Fruit fly (Drosophila melanogaster) whole organism, embryonic: ENCODE results near the gene AGO2.

ENCODE experiments used
- Atf-2 ChIP-seq: fragments of 200-800 bp; sonication (Bioruptor generic); optimal IDR thresholded peaks from 2 replicates; lab custom pipeline; 2016; ENCODE audit warnings: missing biosample characterization, missing genetic modification characterization
- CG1024 ChIP-seq: fragments of 200-800 bp; sonication (Bioruptor generic); IDR thresholded peaks from 2 replicates; pipeline ENCODE4 v1.3.6; 2022; ENCODE audit warnings: missing biosample characterization, missing genetic modification characterization
- CG10565 ChIP-seq: fragments of 200-800 bp; sonication (Bioruptor generic); optimal IDR thresholded peaks from 3 replicates; lab custom pipeline; 2016; ENCODE audit warnings: missing biosample characterization, mild to moderate bottlenecking, missing genetic modification characterization
- CG10654 ChIP-seq: fragments of 200-800 bp; sonication (Bioruptor generic); optimal IDR thresholded peaks from 2 replicates; lab custom pipeline; 2016; ENCODE audit warnings: missing biosample characterization, missing genetic modification characterization
- CG11247 ChIP-seq: fragments of 200-800 bp; sonication (Bioruptor generic); IDR thresholded peaks from 2 replicates; pipeline ENCODE4 v1.3.6; 2022; ENCODE audit warnings: missing biosample characterization, missing genetic modification characterization
- CG13287 ChIP-seq: fragments of 200-800 bp; sonication (Bioruptor generic); IDR thresholded peaks from 2 replicates; pipeline ENCODE4 v1.3.6; 2022; ENCODE audit warnings: missing biosample characterization, missing genetic modification characterization; ENCODE audit not compliant: partially characterized antibody
- CG15696 ChIP-seq: fragments of 200-800 bp; sonication (Bioruptor generic); optimal IDR thresholded peaks from 2 replicates; lab custom pipeline; 2019; ENCODE audit warnings: missing biosample characterization, mild to moderate bottlenecking, missing genetic modification characterization, moderate library complexity
- CG17359 ChIP-seq: fragments of 200-800 bp; sonication (Bioruptor generic); optimal IDR thresholded peaks from 3 replicates; lab custom pipeline; 2018; ENCODE audit warnings: missing biosample characterization, mild to moderate bottlenecking, missing genetic modification characterization, moderate library complexity
- CG1792 ChIP-seq: fragments of 200-800 bp; sonication (Bioruptor generic); optimal IDR thresholded peaks from 2 replicates; lab custom pipeline; 2016; ENCODE audit warnings: missing biosample characterization, missing genetic modification characterization
- CG18262 ChIP-seq: fragments of 200-800 bp; optimal IDR thresholded peaks from 3 replicates; lab custom pipeline; 2019; ENCODE audit warnings: missing biosample characterization, mild to moderate bottlenecking, missing genetic modification characterization, moderate library complexity
- CG2875 ChIP-seq: fragments of 200-800 bp; sonication (Bioruptor generic); optimal IDR thresholded peaks from 2 replicates; lab custom pipeline; 2017; ENCODE audit warnings: missing biosample characterization, mild to moderate bottlenecking, missing genetic modification characterization, missing genetic modification reagents
- CG34224 ChIP-seq: fragments of 200-800 bp; sonication (Bioruptor generic); IDR thresholded peaks from 3 replicates; pipeline ENCODE4 v1.3.6; 2022; ENCODE audit warnings: missing biosample characterization, missing genetic modification characterization; ENCODE audit not compliant: partially characterized antibody
- CG3838 ChIP-seq: fragments of 200-800 bp; sonication (Bioruptor generic); optimal IDR thresholded peaks from 3 replicates; lab custom pipeline; 2016; ENCODE audit warnings: missing biosample characterization, missing genetic modification characterization
- CG4424 ChIP-seq: fragments of 200-800 bp; sonication (Bioruptor generic); optimal IDR thresholded peaks from 3 replicates; lab custom pipeline; 2016; ENCODE audit warnings: missing biosample characterization, missing genetic modification characterization
- CG4617 ChIP-seq: fragments of 200-800 bp; sonication (Bioruptor generic); optimal IDR thresholded peaks from 3 replicates; lab custom pipeline; 2016; ENCODE audit warnings: missing biosample characterization, missing genetic modification characterization, borderline replicate concordance
- CG6272 ChIP-seq: fragments of 200-800 bp; sonication (Bioruptor generic); IDR thresholded peaks from 2 replicates; pipeline ENCODE4 v1.3.6; 2022; ENCODE audit warnings: missing biosample characterization, missing genetic modification characterization
- CG7271 ChIP-seq: fragments of 200-800 bp; sonication (Bioruptor generic); optimal IDR thresholded peaks from 2 replicates; lab custom pipeline; 2018; ENCODE audit warnings: missing biosample characterization, mild to moderate bottlenecking, missing genetic modification characterization, moderate library complexity
- CG7745 ChIP-seq: fragments of 200-800 bp; sonication (Bioruptor generic); optimal IDR thresholded peaks from 2 replicates; lab custom pipeline; 2018; ENCODE audit warnings: missing biosample characterization, mild to moderate bottlenecking, missing genetic modification characterization, moderate library complexity
- CG9609 ChIP-seq: fragments of 200-800 bp; sonication (Bioruptor generic); optimal IDR thresholded peaks from 3 replicates; lab custom pipeline; 2016; ENCODE audit warnings: missing biosample characterization, missing genetic modification characterization
- Chrac-16 ChIP-seq: fragments of 200-800 bp; sonication (Bioruptor generic); optimal IDR thresholded peaks from 3 replicates; lab custom pipeline; 2016; ENCODE audit warnings: missing biosample characterization, missing genetic modification characterization
- D19A ChIP-seq: fragments of 200-800 bp; optimal IDR thresholded peaks from 3 replicates; lab custom pipeline; 2019; ENCODE audit warnings: missing biosample characterization, mild to moderate bottlenecking, missing genetic modification characterization, moderate library complexity
- E2f1 ChIP-seq: fragments of 200-800 bp; sonication (Bioruptor generic); IDR thresholded peaks from 2 replicates; pipeline ENCODE4 v1.3.6; 2022; ENCODE audit warnings: missing biosample characterization, missing genetic modification characterization
- GATAe ChIP-seq: fragments of 200-800 bp; sonication (Bioruptor generic); conservative IDR thresholded peaks from 2 replicates; pipeline ENCODE4 v1.3.6; 2022; ENCODE audit warnings: missing biosample characterization, missing genetic modification characterization
- Lim3 ChIP-seq: fragments of 200-800 bp; sonication (Bioruptor generic); IDR thresholded peaks from 2 replicates; pipeline ENCODE4 v1.3.6; 2022; ENCODE audit warnings: missing biosample characterization, missing genetic modification characterization
- MESR4 ChIP-seq: fragments of 200-800 bp; sonication (Bioruptor generic); optimal IDR thresholded peaks from 2 replicates; lab custom pipeline; 2018; ENCODE audit warnings: missing biosample characterization, mild to moderate bottlenecking, missing genetic modification characterization, moderate library complexity
- Mad ChIP-seq: fragments of 200-800 bp; sonication (Bioruptor generic); optimal IDR thresholded peaks from 2 replicates; lab custom pipeline; 2016; ENCODE audit warnings: missing biosample characterization, missing genetic modification characterization
- NC2α ChIP-seq: fragments of 200-800 bp; sonication (Bioruptor generic); optimal IDR thresholded peaks from 2 replicates; lab custom pipeline; 2016; ENCODE audit warnings: missing biosample characterization, missing genetic modification characterization
- Nf-YB ChIP-seq: fragments of 200-800 bp; sonication (Bioruptor generic); optimal IDR thresholded peaks from 3 replicates; lab custom pipeline; 2019; ENCODE audit warnings: missing biosample characterization, mild to moderate bottlenecking, missing genetic modification characterization, moderate library complexity
- Pdp1 ChIP-seq, 2 experiments: fragments of 200-800 bp; sonication (Bioruptor generic); optimal IDR thresholded peaks; 3 replicates each; lab custom pipeline; 2016; ENCODE audit warnings: missing biosample characterization in 2 of 2, missing genetic modification characterization in 2 of 2, mild to moderate bottlenecking in 1 of 2, moderate library complexity in 1 of 2
- Scr ChIP-seq: fragments of 200-800 bp; sonication (Bioruptor generic); IDR thresholded peaks from 2 replicates; pipeline ENCODE4 v1.3.6; 2022; ENCODE audit warnings: missing biosample characterization, missing genetic modification characterization; ENCODE audit not compliant: partially characterized antibody
- Xbp1 ChIP-seq: fragments of 200-800 bp; sonication (Bioruptor generic); optimal IDR thresholded peaks from 3 replicates; lab custom pipeline; 2016; ENCODE audit warnings: missing biosample characterization, mild to moderate bottlenecking, missing genetic modification characterization
- Xrp1 ChIP-seq: fragments of 200-800 bp; sonication (Bioruptor generic); IDR thresholded peaks from 2 replicates; pipeline ENCODE4 v1.3.6; 2022; ENCODE audit warnings: missing biosample characterization, missing genetic modification characterization
- aop ChIP-seq: fragments of 200-800 bp; sonication (Bioruptor generic); IDR thresholded peaks from 2 replicates; pipeline ENCODE4 v1.3.6; 2022; ENCODE audit warnings: missing biosample characterization, missing genetic modification characterization
- br ChIP-seq: fragments of >200 bp; optimal IDR thresholded peaks from 2 replicates; lab custom pipeline; 2017
- dimm ChIP-seq: fragments of 200-800 bp; sonication (Bioruptor generic); IDR thresholded peaks from 2 replicates; pipeline ENCODE4 v1.3.6; 2022; ENCODE audit warnings: missing biosample characterization, missing genetic modification characterization
- dm ChIP-seq: fragments of 200-800 bp; sonication (Bioruptor generic); optimal IDR thresholded peaks from 3 replicates; lab custom pipeline; 2016; ENCODE audit warnings: missing biosample characterization, missing genetic modification characterization
- h ChIP-seq: fragments of >200 bp; optimal IDR thresholded peaks from 2 replicates; lab custom pipeline; 2017
- hbn ChIP-seq: fragments of 200-800 bp; sonication (Bioruptor generic); IDR thresholded peaks from 2 replicates; pipeline ENCODE4 v1.3.6; 2022; ENCODE audit warnings: missing biosample characterization, missing genetic modification characterization; ENCODE audit not compliant: partially characterized antibody
- hkb ChIP-seq, 2 experiments: fragments of 200-800 bp in 1 of 2; fragments of >200 bp in 1 of 2; sonication (Bioruptor generic) in 1 of 2; IDR thresholded peaks in 1 of 2; optimal IDR thresholded peaks in 1 of 2; 2 replicates each; pipeline versions ENCODE4 v1.3.6 to Lab custom; 2017 to 2022; ENCODE audit warnings: missing biosample characterization in 1 of 2, missing genetic modification characterization in 1 of 2
- hth ChIP-seq: fragments of >200 bp; optimal IDR thresholded peaks from 2 replicates; lab custom pipeline; 2017; ENCODE audit warnings: inconsistent platforms
- inv ChIP-seq: fragments of 200-800 bp; sonication (Bioruptor generic); IDR thresholded peaks from 2 replicates; pipeline ENCODE4 v1.3.6; 2022; ENCODE audit warnings: missing biosample characterization, missing genetic modification characterization; ENCODE audit not compliant: partially characterized antibody
- kay ChIP-seq: fragments of 200-800 bp; sonication (Bioruptor generic); optimal IDR thresholded peaks from 2 replicates; lab custom pipeline; 2016; ENCODE audit warnings: missing biosample characterization, missing genetic modification characterization
- lilli ChIP-seq: fragments of 200-800 bp; sonication (Bioruptor generic); optimal IDR thresholded peaks from 3 replicates; lab custom pipeline; 2016; ENCODE audit warnings: missing biosample characterization, missing genetic modification characterization
- lmd ChIP-seq: fragments of 200-800 bp; sonication (Bioruptor generic); IDR thresholded peaks from 2 replicates; pipeline ENCODE4 v1.3.6; 2022; ENCODE audit warnings: missing biosample characterization, missing genetic modification characterization
- psq ChIP-seq: fragments of 200-800 bp; sonication (Bioruptor generic); optimal IDR thresholded peaks from 2 replicates; lab custom pipeline; 2017; ENCODE audit warnings: missing biosample characterization, missing genetic modification characterization
- rib ChIP-seq: fragments of 200-800 bp; sonication (Bioruptor generic); IDR thresholded peaks from 2 replicates; pipeline ENCODE4 v1.3.6; 2022; ENCODE audit warnings: missing biosample characterization, missing genetic modification characterization
- sisA ChIP-seq: fragments of 200-800 bp; sonication (Bioruptor generic); IDR thresholded peaks from 2 replicates; pipeline ENCODE4 v1.3.6; 2022; ENCODE audit warnings: missing biosample characterization, missing genetic modification characterization
- tin ChIP-seq: fragments of 200-800 bp; sonication (Bioruptor generic); optimal IDR thresholded peaks from 3 replicates; lab custom pipeline; 2016; ENCODE audit warnings: missing biosample characterization, missing genetic modification characterization
- twi ChIP-seq: fragments of 200-800 bp; optimal IDR thresholded peaks from 2 replicates; lab custom pipeline; 2019; ENCODE audit warnings: missing biosample characterization, mild to moderate bottlenecking, missing genetic modification characterization, moderate library complexity

The AGO2 gene

dm6 chr3L:15563058-15563850 lies 9.3 kb downstream of the AGO2 start, which contains the start of the genes CG7739 and SCCRO (continued):
- TF ChIP-seq GATAe (GFP tag; lab: Robert Waterston, UW) (0 out of 2 replicates have a peak, but pooled peaks have one; percentile 10), kay (peak; percentile 61), lmd (peak; percentile 61; the same call in 1 of the 2 replicates), CG1792 (GFP tag; lab: Kevin White, UChicago) (no peak), CG10565 (no peak), Nf-YB (peak; percentile 27), Xrp1 (GFP tag; lab: Robert Waterston, UW) (peak; percentile 81), CG1024 (GFP tag; lab: Robert Waterston, UW) (peak; percentile 62; the same call in 1 of the 2 replicates), D19A (tag; lab: Kevin White, UChicago) (peak; percentile 47), Scr (GFP tag; lab: Robert Waterston, UW) (peak; percentile 66), CG4617 (GFP tag; lab: Kevin White, UChicago) (peak; percentile 96), CG2875 (GFP tag; lab: Kevin White, UChicago) (no peak), tin (GFP tag; lab: Kevin White, UChicago) (peak; percentile 65), twi (no peak), dimm (GFP tag; lab: Robert Waterston, UW) (no peak), Atf-2 (GFP tag; lab: Kevin White, UChicago) (no peak), E2f1 (GFP tag; lab: Robert Waterston, UW) (peak; percentile 80), CG15696 (tag; lab: Kevin White, UChicago) (peak; percentile 43), psq (GFP tag; lab: Kevin White, UChicago) (peak; percentile 50), br (lab: Kevin White, UChicago) (no peak), aop (GFP tag; lab: Robert Waterston, UW) (no peak), CG34224 (GFP tag; lab: Robert Waterston, UW) (peak; percentile 56; the same call in 1 of the 3 replicates), hbn (GFP tag; lab: Robert Waterston, UW) (peak; percentile 34; the same call in 1 of the 2 replicates), CG10654 (GFP tag; lab: Kevin White, UChicago) (peak; percentile 39), inv (peak; percentile 52; the same call in 1 of the 2 replicates), CG3838 (GFP tag; lab: Kevin White, UChicago) (no peak), dm (GFP tag; lab: Kevin White, UChicago) (peak; percentile 12), lilli (GFP tag; lab: Kevin White, UChicago) (peak; percentile 46), sisA (GFP tag; lab: Robert Waterston, UW) (peak; percentile 47; the same call in 1 of the 2 replicates), CG11247 (GFP tag; lab: Robert Waterston, UW) (peak; percentile 56; the same call in 1 of the 2 replicates), Xbp1 (GFP tag; lab: Kevin White, UChicago) (peak; percentile 71), Chrac-16 (GFP tag; lab: Kevin White, UChicago) (peak; percentile 53), CG7745 (tag; lab: Kevin White, UChicago) (no peak), CG9609 (GFP tag; lab: Kevin White, UChicago) (peak; percentile 20), hkb (optimal IDR thresholded peaks at IDR 0.05; lab: Kevin White, UChicago) (no peak), hkb (GFP tag; IDR thresholded peaks at IDR 0.05; lab: Robert Waterston, UW) (no peak), CG13287 (GFP tag; lab: Robert Waterston, UW) (peak; percentile 76), NC2α (no peak), hth (lab: Kevin White, UChicago) (no peak), Lim3 (GFP tag; lab: Robert Waterston, UW) (no peak), Pdp1 (GFP tag; optimal IDR thresholded peaks at IDR 0.05; lab: Kevin White, UChicago) (peak in 1 of 2 experiments; percentile 3), CG18262 (tag; lab: Kevin White, UChicago) (peak; percentile 70), rib (GFP tag; lab: Robert Waterston, UW) (peak; percentile 47; the same call in 1 of the 2 replicates), CG6272 (GFP tag; lab: Robert Waterston, UW) (peak; percentile 64; the same call in 1 of the 2 replicates), MESR4 (GFP tag; lab: Kevin White, UChicago) (peak; percentile 92), h (lab: Kevin White, UChicago) (no peak), CG4424 (GFP tag; lab: Kevin White, UChicago) (peak; percentile 54), CG7271 (tag; lab: Kevin White, UChicago) (no peak), CG17359 (peak; percentile 54), Mad (GFP tag; lab: Kevin White, UChicago) (peak; percentile 42)
